Worm (Caenorhabditis elegans) whole organism, L2 larva: ENCODE results near the gene osm-11.

ENCODE experiments used
- C34F6.9 ChIP-seq: fragments of 150-350 bp; optimal IDR thresholded peaks from 2 replicates; lab custom pipeline; 2014; ENCODE audit warnings: missing biosample characterization, missing genetic modification characterization
- R02D3.7 ChIP-seq: fragments of 150-350 bp; optimal IDR thresholded peaks from 2 replicates; lab custom pipeline; 2014; ENCODE audit warnings: missing biosample characterization, missing genetic modification characterization
- ZK546.5 ChIP-seq: sonication (generic microtip); optimal IDR thresholded peaks from 2 replicates; lab custom pipeline; 2017; ENCODE audit warnings: missing biosample characterization, missing genetic modification characterization
- egl-27 ChIP-seq: sonication (generic microtip); optimal IDR thresholded peaks from 3 replicates; lab custom pipeline; 2017; ENCODE audit warnings: missing biosample characterization, missing genetic modification reagents, missing genetic modification characterization
- fos-1 ChIP-seq: fragments of 150-350 bp; optimal IDR thresholded peaks from 2 replicates; lab custom pipeline; 2014; ENCODE audit warnings: missing biosample characterization, missing genetic modification characterization
- nhr-23 ChIP-seq: fragments of 150-350 bp; optimal IDR thresholded peaks from 2 replicates; lab custom pipeline; 2014; ENCODE audit warnings: missing biosample characterization, missing genetic modification reagents, missing genetic modification characterization
- nhr-6 ChIP-seq: fragments of 150-350 bp; optimal IDR thresholded peaks from 2 replicates; lab custom pipeline; 2014; ENCODE audit warnings: missing biosample characterization, missing genetic modification characterization

DNA sequence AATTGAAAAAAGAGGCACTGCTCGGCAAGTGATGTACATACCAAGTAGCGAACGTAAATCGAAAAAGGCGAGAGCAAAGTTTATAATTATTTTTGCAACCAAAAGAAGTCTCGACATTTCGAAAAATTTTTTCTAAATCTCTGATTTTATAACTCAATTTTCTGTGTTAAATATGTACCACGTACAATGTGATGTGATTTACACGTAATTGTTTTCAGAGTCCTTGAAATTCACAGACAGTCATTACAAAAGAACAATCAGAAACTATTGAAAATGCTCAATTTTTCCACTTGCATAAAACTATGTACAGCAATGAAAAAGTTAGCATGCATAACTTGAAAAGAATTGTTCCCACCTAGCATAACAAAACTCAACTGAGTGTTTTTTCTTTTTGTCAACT is 18.3 kb downstream of the osm-11 start:
- TF ChIP-seq C34F6.9 (no peak), egl-27 (tag; lab: Kevin White, UChicago) (no peak), fos-1 (no peak), nhr-6 (no peak), R02D3.7 (tag; lab: Kevin White, UChicago) (no peak), ZK546.5 (no peak), nhr-23 (tag; lab: Kevin White, UChicago) (no peak)
